Worm (Caenorhabditis elegans): ENCODE measurements around the gene cyp-13A12.

ce11 chrIII:13002098-13002497 lies 22.2 kb upstream of the cyp-13A12 start, which contains the start of gene ZK1010.10:
- TF ChIP-seq him-1 (tag; optimal IDR thresholded peaks at IDR 0.05) (no peak), dao-5 (tag; optimal IDR thresholded peaks at IDR 0.05) (no peak)

Data from whole organism, L4/young adult.